Fruit fly (Drosophila melanogaster) whole organism, wandering third instar larva: ENCODE measurements around the gene CG14624.

Experiments
- Dfd ChIP-seq: fragments of >200 bp; optimal IDR thresholded peaks from 2 replicates; lab custom pipeline; 2017; ENCODE audit warnings: missing biosample characterization, missing genetic modification characterization
- br ChIP-seq: fragments of 200-800 bp; sonication (Bioruptor generic); optimal IDR thresholded peaks from 2 replicates; lab custom pipeline; 2016; ENCODE audit warnings: missing biosample characterization, missing genetic modification characterization
- pan ChIP-seq: fragments of >200 bp; optimal IDR thresholded peaks from 2 replicates; lab custom pipeline; 2017
- psq ChIP-seq: fragments of 200-800 bp; sonication (Bioruptor generic); optimal IDR thresholded peaks from 3 replicates; lab custom pipeline; 2017; ENCODE audit warnings: missing biosample characterization, mild to moderate bottlenecking, missing genetic modification characterization, moderate library complexity
- usp ChIP-seq: fragments of >200 bp; optimal IDR thresholded peaks from 2 replicates; lab custom pipeline; 2017; ENCODE audit warnings: missing biosample characterization, missing genetic modification characterization

dm6 chrX:1199246-1199645 lies 7.3 kb upstream of the CG14624 start, which contains the start of gene CG14625:
- no peak for TF ChIP-seq Dfd (GFP tag; lab: Kevin White, UChicago)
- TF ChIP-seq psq (GFP tag; lab: Kevin White, UChicago): no peak
- no peak for TF ChIP-seq usp (GFP tag; lab: Kevin White, UChicago)
- TF ChIP-seq pan (lab: Kevin White, UChicago): no peak
- TF ChIP-seq br: no peak
